Fruit fly (Drosophila melanogaster): Measurements from ENCODE around the gene CG15892.

DNA sequence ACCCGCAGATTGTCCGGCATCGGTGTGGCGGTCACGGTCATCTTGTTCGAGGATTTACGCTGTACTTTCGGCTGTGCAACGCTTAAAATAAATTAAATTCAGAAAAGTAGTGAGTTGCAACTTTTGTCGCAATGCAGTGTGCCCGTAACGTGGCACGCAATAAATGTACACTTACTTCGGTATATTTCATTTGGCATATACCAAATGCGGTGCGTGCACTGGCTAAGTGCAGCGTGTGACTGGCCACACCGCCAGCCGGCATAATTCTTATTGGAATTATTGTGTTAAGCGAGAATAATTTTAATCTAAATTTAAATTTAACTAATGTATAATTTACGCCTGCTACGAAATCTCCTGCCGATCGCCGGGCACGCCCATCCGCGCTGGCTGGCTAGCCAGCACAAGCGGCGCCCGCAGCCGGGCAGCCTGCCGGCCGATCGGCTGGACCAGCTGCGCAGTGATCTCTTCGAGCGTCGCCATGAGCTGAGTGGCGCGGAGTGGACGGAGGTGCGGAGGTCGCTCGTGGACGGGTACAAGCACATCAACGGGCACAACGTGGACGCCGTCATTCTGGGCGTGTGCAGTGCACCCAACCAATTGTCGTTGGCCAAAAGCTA is 3.0 kb downstream of the CG15892 start, which contains the start of the genes Rpt4 and mldr:
- TF ChIP-seq CG6808 (GFP tag; optimal IDR thresholded peaks at IDR 0.05) (no peak), Hr4 (GFP tag; optimal IDR thresholded peaks at IDR 0.05) (no peak), OdsH (GFP tag; optimal IDR thresholded peaks at IDR 0.05) (no peak)
